Worm (Caenorhabditis elegans) whole organism, mixed stage, embryonic: ENCODE data around the gene R02F11.10.

Experiments used
- mab-5 ChIP-seq: fragments of 150-350 bp; optimal IDR thresholded peaks from 2 replicates; lab custom pipeline; 2014; ENCODE audit warnings: missing biosample characterization, missing genetic modification characterization
- nhr-12 ChIP-seq: fragments of 150-350 bp; optimal IDR thresholded peaks from 2 replicates; lab custom pipeline; 2014; ENCODE audit warnings: missing biosample characterization, missing genetic modification characterization
- nhr-237 ChIP-seq: fragments of 150-350 bp; optimal IDR thresholded peaks from 2 replicates; lab custom pipeline; 2014; ENCODE audit warnings: missing biosample characterization, missing genetic modification characterization
- nhr-28 ChIP-seq: fragments of 150-350 bp; optimal IDR thresholded peaks from 2 replicates; lab custom pipeline; 2014; ENCODE audit warnings: missing biosample characterization, missing genetic modification characterization
- nhr-76 ChIP-seq: sonication (generic microtip); optimal IDR thresholded peaks from 2 replicates; lab custom pipeline; 2017; ENCODE audit warnings: missing biosample characterization, missing genetic modification characterization
- snpc-4 ChIP-seq: fragments of 150-350 bp; optimal IDR thresholded peaks from 2 replicates; lab custom pipeline; 2014; ENCODE audit warnings: missing biosample characterization, missing genetic modification characterization
- unc-39 ChIP-seq: fragments of 150-350 bp; optimal IDR thresholded peaks from 2 replicates; lab custom pipeline; 2014; ENCODE audit warnings: missing biosample characterization, missing genetic modification characterization
- unc-62 ChIP-seq: fragments of 150-350 bp; optimal IDR thresholded peaks from 2 replicates; lab custom pipeline; 2014; ENCODE audit warnings: missing biosample characterization, missing genetic modification reagents, missing genetic modification characterization
- ztf-11 ChIP-seq: fragments of 150-350 bp; optimal IDR thresholded peaks from 2 replicates; lab custom pipeline; 2014; ENCODE audit warnings: missing biosample characterization, missing genetic modification characterization

ce11 chrV:4769633-4770032 lies 19.3 kb upstream of the R02F11.10 start, which contains the start of gene C18G1.9:
- TF ChIP-seq nhr-237 (tag; lab: Kevin White, UChicago) (no peak), unc-39 (tag; lab: Kevin White, UChicago) (no peak), snpc-4 (tag; lab: Kevin White, UChicago) (no peak), nhr-12 (tag; lab: Kevin White, UChicago) (no peak), ztf-11 (tag; lab: Kevin White, UChicago) (no peak), nhr-28 (tag; lab: Kevin White, UChicago) (no peak), mab-5 (tag; lab: Kevin White, UChicago) (no peak), unc-62 (GFP tag; lab: Kevin White, UChicago) (no peak), nhr-76 (tag; lab: Kevin White, UChicago) (no peak)
